Fruit fly (Drosophila melanogaster) whole organism, embryonic: Measurements from ENCODE around the gene Fdx1.

Experiments used
- Atf-2 ChIP-seq: fragments of 200-800 bp; sonication (Bioruptor generic); optimal IDR thresholded peaks from 2 replicates; lab custom pipeline; 2016; ENCODE audit warnings: missing biosample characterization, missing genetic modification characterization
- Atf6 ChIP-seq: fragments of 200-800 bp; sonication (Bioruptor generic); IDR thresholded peaks from 2 replicates; pipeline ENCODE4 v1.3.6; 2022; ENCODE audit warnings: missing biosample characterization, missing genetic modification characterization
- CG10147 ChIP-seq: fragments of 200-800 bp; sonication (Bioruptor generic); optimal IDR thresholded peaks from 2 replicates; lab custom pipeline; 2019; ENCODE audit warnings: missing biosample characterization, mild to moderate bottlenecking, missing genetic modification characterization, moderate library complexity
- CG10274 ChIP-seq: fragments of 200-800 bp; sonication (Bioruptor generic); optimal IDR thresholded peaks from 3 replicates; lab custom pipeline; 2017; ENCODE audit warnings: missing biosample characterization, mild to moderate bottlenecking, missing genetic modification characterization
- CG10321 ChIP-seq: fragments of 200-800 bp; sonication (Bioruptor generic); IDR thresholded peaks from 2 replicates; pipeline ENCODE4 v1.3.6; 2022; ENCODE audit warnings: missing biosample characterization, missing genetic modification characterization
- CG10431 ChIP-seq: fragments of 200-800 bp; sonication (Bioruptor generic); optimal IDR thresholded peaks from 3 replicates; lab custom pipeline; 2018; ENCODE audit warnings: missing biosample characterization, mild to moderate bottlenecking, missing genetic modification characterization
- CG11504 ChIP-seq: fragments of 200-800 bp; sonication (Bioruptor generic); optimal IDR thresholded peaks from 3 replicates; lab custom pipeline; 2019; ENCODE audit warnings: missing biosample characterization, mild to moderate bottlenecking, missing genetic modification characterization, moderate library complexity
- CG12219 ChIP-seq: fragments of 200-800 bp; sonication (Bioruptor generic); optimal IDR thresholded peaks from 3 replicates; lab custom pipeline; 2018; ENCODE audit warnings: missing biosample characterization, mild to moderate bottlenecking, missing genetic modification characterization
- CG12391 ChIP-seq: fragments of 200-800 bp; sonication (Bioruptor generic); optimal IDR thresholded peaks from 3 replicates; lab custom pipeline; 2018; ENCODE audit warnings: missing biosample characterization, mild to moderate bottlenecking, missing genetic modification characterization, moderate library complexity
- CG13624 ChIP-seq: fragments of 200-800 bp; sonication (Bioruptor generic); optimal IDR thresholded peaks from 2 replicates; lab custom pipeline; 2016; ENCODE audit warnings: missing biosample characterization, missing genetic modification characterization
- CG1647 ChIP-seq: fragments of 200-800 bp; sonication (Bioruptor generic); optimal IDR thresholded peaks from 3 replicates; lab custom pipeline; 2016; ENCODE audit warnings: missing biosample characterization, missing genetic modification characterization
- CG17361 ChIP-seq: fragments of 200-800 bp; sonication (Bioruptor generic); IDR thresholded peaks from 3 replicates; pipeline ENCODE4 v1.3.6; 2022; ENCODE audit warnings: missing biosample characterization, missing genetic modification characterization
- CG17612 ChIP-seq: fragments of 200-800 bp; sonication (Bioruptor generic); IDR thresholded peaks from 2 replicates; pipeline ENCODE4 v1.3.6; 2022; ENCODE audit warnings: missing biosample characterization, missing genetic modification characterization
- CG18262 ChIP-seq: fragments of 200-800 bp; optimal IDR thresholded peaks from 3 replicates; lab custom pipeline; 2019; ENCODE audit warnings: missing biosample characterization, mild to moderate bottlenecking, missing genetic modification characterization, moderate library complexity
- CG18599 ChIP-seq: fragments of 200-800 bp; sonication (Bioruptor generic); optimal IDR thresholded peaks from 3 replicates; lab custom pipeline; 2017; ENCODE audit warnings: missing biosample characterization, missing genetic modification characterization, mild to moderate bottlenecking, moderate library complexity, missing genetic modification reagents
- CG3407 ChIP-seq: fragments of 200-800 bp; sonication (Bioruptor generic); optimal IDR thresholded peaks from 2 replicates; lab custom pipeline; 2018; ENCODE audit warnings: missing biosample characterization, mild to moderate bottlenecking, missing genetic modification characterization
- CG42726 ChIP-seq: fragments of 200-800 bp; sonication (Bioruptor generic); IDR thresholded peaks from 2 replicates; pipeline ENCODE4 v1.3.6; 2022; ENCODE audit warnings: missing biosample characterization, missing genetic modification characterization; ENCODE audit not compliant: partially characterized antibody
- CG6689 ChIP-seq: fragments of 200-800 bp; sonication (Bioruptor generic); IDR thresholded peaks from 2 replicates; pipeline ENCODE4 v1.3.6; 2022; ENCODE audit warnings: missing biosample characterization, missing genetic modification characterization
- CG7357 ChIP-seq: fragments of 200-800 bp; sonication (Bioruptor generic); IDR thresholded peaks from 3 replicates; pipeline ENCODE4 v1.3.6; 2022; ENCODE audit warnings: missing biosample characterization, missing genetic modification characterization
- CG7556 ChIP-seq: fragments of 200-800 bp; sonication (Bioruptor generic); optimal IDR thresholded peaks from 2 replicates; lab custom pipeline; 2017; ENCODE audit warnings: missing biosample characterization, mild to moderate bottlenecking, missing genetic modification characterization
- CG9876 ChIP-seq: fragments of 200-800 bp; sonication (Bioruptor generic); optimal IDR thresholded peaks from 2 replicates; lab custom pipeline; 2016; ENCODE audit warnings: missing biosample characterization, missing genetic modification characterization
- D19A ChIP-seq: fragments of 200-800 bp; optimal IDR thresholded peaks from 3 replicates; lab custom pipeline; 2019; ENCODE audit warnings: missing biosample characterization, mild to moderate bottlenecking, missing genetic modification characterization, moderate library complexity
- ERR ChIP-seq: fragments of 200-800 bp; sonication (Bioruptor generic); optimal IDR thresholded peaks from 2 replicates; lab custom pipeline; 2016; ENCODE audit warnings: missing biosample characterization, missing genetic modification characterization
- Fer2 ChIP-seq: fragments of 200-800 bp; sonication (Bioruptor generic); optimal IDR thresholded peaks from 2 replicates; lab custom pipeline; 2018; ENCODE audit warnings: missing biosample characterization, mild to moderate bottlenecking, missing genetic modification characterization, moderate library complexity
- NC2β ChIP-seq: fragments of 200-800 bp; sonication (Bioruptor generic); optimal IDR thresholded peaks from 2 replicates; lab custom pipeline; 2016; ENCODE audit warnings: missing biosample characterization, missing genetic modification characterization
- Oaz ChIP-seq: fragments of 200-800 bp; sonication (Bioruptor generic); IDR thresholded peaks from 2 replicates; pipeline ENCODE4 v1.3.6; 2022; ENCODE audit warnings: missing biosample characterization, missing genetic modification characterization
- Ptx1 ChIP-seq: fragments of 200-800 bp; sonication (Bioruptor generic); IDR thresholded peaks from 2 replicates; pipeline ENCODE4 v1.3.6; 2022; ENCODE audit warnings: missing biosample characterization, missing genetic modification characterization
- aop ChIP-seq: fragments of 200-800 bp; sonication (Bioruptor generic); IDR thresholded peaks from 2 replicates; pipeline ENCODE4 v1.3.6; 2022; ENCODE audit warnings: missing biosample characterization, missing genetic modification characterization
- ash1 ChIP-seq: fragments of 200-800 bp; sonication (Bioruptor generic); optimal IDR thresholded peaks from 2 replicates; lab custom pipeline; 2018; ENCODE audit warnings: missing biosample characterization, mild to moderate bottlenecking, missing genetic modification characterization
- bbx ChIP-seq: fragments of 200-800 bp; sonication (Bioruptor generic); IDR thresholded peaks from 2 replicates; pipeline ENCODE4 v1.3.6; 2022; ENCODE audit warnings: missing biosample characterization, missing genetic modification characterization; ENCODE audit not compliant: partially characterized antibody
- bowl ChIP-seq: fragments of 200-800 bp; sonication (Bioruptor generic); IDR thresholded peaks from 2 replicates; pipeline ENCODE4 v1.3.6; 2022; ENCODE audit warnings: missing biosample characterization, missing genetic modification characterization
- cad ChIP-seq: fragments of >200 bp; optimal IDR thresholded peaks from 2 replicates; lab custom pipeline; 2017; ENCODE audit warnings: missing biosample characterization, missing genetic modification characterization
- corto ChIP-seq: fragments of 200-800 bp; sonication (Bioruptor generic); optimal IDR thresholded peaks from 2 replicates; lab custom pipeline; 2016; ENCODE audit warnings: missing biosample characterization, mild to moderate bottlenecking, missing genetic modification characterization, moderate library complexity
- croc ChIP-seq: fragments of 200-800 bp; sonication (Bioruptor generic); conservative IDR thresholded peaks from 3 replicates; pipeline ENCODE4 v1.3.6; 2022; ENCODE audit warnings: missing biosample characterization, missing genetic modification characterization
- crp ChIP-seq, 2 experiments: fragments of 200-800 bp; sonication (Bioruptor generic); optimal IDR thresholded peaks; 2 replicates in 1 of 2; 3 replicates in 1 of 2; lab custom pipeline; 2017; ENCODE audit warnings: missing biosample characterization in 2 of 2, missing genetic modification characterization in 2 of 2, mild to moderate bottlenecking in 1 of 2, moderate library complexity in 1 of 2
- dati ChIP-seq: fragments of 200-800 bp; sonication (Bioruptor generic); IDR thresholded peaks from 2 replicates; pipeline ENCODE4 v1.3.6; 2022; ENCODE audit warnings: missing biosample characterization, missing genetic modification characterization
- ewg ChIP-seq: fragments of 200-800 bp; sonication (Bioruptor generic); optimal IDR thresholded peaks from 3 replicates; lab custom pipeline; 2017; ENCODE audit warnings: mild to moderate bottlenecking, missing biosample characterization, missing genetic modification reagents, missing genetic modification characterization
- eyg ChIP-seq: fragments of 200-800 bp; sonication (Bioruptor generic); optimal IDR thresholded peaks from 3 replicates; lab custom pipeline; 2016; ENCODE audit warnings: missing biosample characterization, missing genetic modification characterization
- grn ChIP-seq: fragments of 200-800 bp; sonication (Bioruptor generic); optimal IDR thresholded peaks from 3 replicates; lab custom pipeline; 2017; ENCODE audit warnings: missing biosample characterization, missing genetic modification characterization
- gsb ChIP-seq: fragments of 200-800 bp; sonication (Bioruptor generic); IDR thresholded peaks from 2 replicates; pipeline ENCODE4 v1.3.6; 2022; ENCODE audit warnings: missing biosample characterization, missing genetic modification characterization
- gt ChIP-seq: fragments of 200-800 bp; sonication (Bioruptor generic); IDR thresholded peaks from 2 replicates; pipeline ENCODE4 v1.3.6; 2022; ENCODE audit warnings: missing biosample characterization, missing genetic modification characterization
- her ChIP-seq: fragments of 200-800 bp; sonication (Bioruptor generic); optimal IDR thresholded peaks from 2 replicates; lab custom pipeline; 2016; ENCODE audit warnings: missing biosample characterization, missing genetic modification characterization
- kay ChIP-seq: fragments of 200-800 bp; sonication (Bioruptor generic); optimal IDR thresholded peaks from 2 replicates; lab custom pipeline; 2016; ENCODE audit warnings: missing biosample characterization, missing genetic modification characterization
- prd ChIP-seq, 3 experiments: fragments of >200 bp in 2 of 3; fragments of 200-800 bp in 1 of 3; sonication (Bioruptor generic) in 1 of 3; optimal IDR thresholded peaks in 2 of 3; IDR thresholded peaks in 1 of 3; 2 replicates in 2 of 3; 3 replicates in 1 of 3; pipeline versions ENCODE4 v1.3.6 to Lab custom; 2017 to 2022; ENCODE audit warnings: missing biosample characterization in 1 of 3, missing genetic modification characterization in 1 of 3
- psq ChIP-seq: fragments of 200-800 bp; sonication (Bioruptor generic); optimal IDR thresholded peaks from 2 replicates; lab custom pipeline; 2017; ENCODE audit warnings: missing biosample characterization, missing genetic modification characterization
- ro ChIP-seq: fragments of 200-800 bp; sonication (Bioruptor generic); IDR thresholded peaks from 2 replicates; pipeline ENCODE4 v1.3.6; 2022; ENCODE audit warnings: missing biosample characterization, missing genetic modification characterization
- ssp ChIP-seq: fragments of 200-800 bp; sonication (Bioruptor generic); IDR thresholded peaks from 2 replicates; pipeline ENCODE4 v1.3.6; 2022; ENCODE audit warnings: missing biosample characterization, missing genetic modification characterization
- toy ChIP-seq: fragments of 200-800 bp; sonication (Bioruptor generic); IDR thresholded peaks from 2 replicates; pipeline ENCODE4 v1.3.6; 2022; ENCODE audit warnings: missing biosample characterization, missing genetic modification characterization

Gene Fdx1

dm6 chr3L:9399855-9400254 is 28.8 kb upstream of the Fdx1 start:
- TF ChIP-seq CG10274 (GFP tag; lab: Kevin White, UChicago) (no peak), bbx (0 out of 2 replicates have a peak, but pooled peaks have one; percentile 9), Atf6 (GFP tag; lab: Robert Waterston, UW) (0 out of 2 replicates have a peak, but pooled peaks have one; percentile 30)

- no peak for TF ChIP-seq gt (GFP tag; lab: Robert Waterston, UW)
- TF ChIP-seq CG7556 = no peak
- TF ChIP-seq gsb (GFP tag; lab: Robert Waterston, UW) = no peak
- no peak for TF ChIP-seq CG9876 (GFP tag; lab: Kevin White, UChicago)
- no peak for TF ChIP-seq CG11504
- TF ChIP-seq Atf-2 (GFP tag; lab: Kevin White, UChicago) = no peak
- no peak for TF ChIP-seq CG10431 (GFP tag; lab: Kevin White, UChicago)
- TF ChIP-seq CG17612 (GFP tag; lab: Robert Waterston, UW) = no peak
- TF ChIP-seq CG6689 (GFP tag; lab: Robert Waterston, UW) = 0 out of 2 replicates have a peak, but pooled peaks have one; percentile 18
- TF ChIP-seq bowl (GFP tag; lab: Robert Waterston, UW) = no peak
- TF ChIP-seq her (GFP tag; lab: Kevin White, UChicago) = no peak
- TF ChIP-seq psq (GFP tag; lab: Kevin White, UChicago) = no peak
- no peak for TF ChIP-seq eyg (GFP tag; lab: Kevin White, UChicago)
- TF ChIP-seq NC2β (GFP tag; lab: Kevin White, UChicago) = peak; percentile 5
- TF ChIP-seq dati (GFP tag; lab: Robert Waterston, UW) = no peak
- TF ChIP-seq croc = no peak
- TF ChIP-seq Oaz (GFP tag; lab: Robert Waterston, UW) = no peak
- TF ChIP-seq CG18599 (GFP tag; lab: Kevin White, UChicago) = no peak
- TF ChIP-seq corto (GFP tag; lab: Kevin White, UChicago) = peak; percentile 32
- TF ChIP-seq ro = no peak
- no peak for TF ChIP-seq Fer2 (tag; lab: Kevin White, UChicago)
- peak; percentile 24 for TF ChIP-seq CG10147 (GFP tag; lab: Kevin White, UChicago)
- TF ChIP-seq CG42726 (GFP tag; lab: Robert Waterston, UW) = no peak
- peak; percentile 26 for TF ChIP-seq grn (GFP tag; lab: Kevin White, UChicago)
- TF ChIP-seq ssp (GFP tag; lab: Robert Waterston, UW) = no peak
- TF ChIP-seq crp (GFP tag; optimal IDR thresholded peaks at IDR 0.05; lab: Kevin White, UChicago) = peak in 1 of 2 experiments; percentile 4
- peak; percentile 3 for TF ChIP-seq ewg (GFP tag; lab: Kevin White, UChicago)
- TF ChIP-seq CG17361 = peak; percentile 39; the same call in 1 of the 3 replicates
- TF ChIP-seq CG13624 (GFP tag; lab: Kevin White, UChicago) = no peak
- no peak for TF ChIP-seq cad (GFP tag; lab: Kevin White, UChicago)
- no peak for TF ChIP-seq CG12219 (GFP tag; lab: Kevin White, UChicago)
- no peak for TF ChIP-seq Ptx1 (GFP tag; lab: Robert Waterston, UW)
- TF ChIP-seq prd (optimal IDR thresholded peaks at IDR 0.05; lab: Kevin White, UChicago) = no peak
- TF ChIP-seq prd (GFP tag; IDR thresholded peaks at IDR 0.05; lab: Robert Waterston, UW) = no peak
- TF ChIP-seq CG7357 = no peak
- TF ChIP-seq CG10321 = no peak
- TF ChIP-seq ERR (GFP tag; lab: Kevin White, UChicago) = no peak
- no peak for TF ChIP-seq kay (GFP tag; lab: Kevin White, UChicago)
- no peak for TF ChIP-seq CG1647
- no peak for TF ChIP-seq D19A
- TF ChIP-seq CG18262 = no peak
- TF ChIP-seq ash1 = no peak
- peak; percentile 84 for TF ChIP-seq CG12391 (tag; lab: Kevin White, UChicago)
- no peak for TF ChIP-seq toy (GFP tag; lab: Robert Waterston, UW)
- no peak for TF ChIP-seq aop (GFP tag; lab: Robert Waterston, UW)
- no peak for TF ChIP-seq CG3407 (GFP tag; lab: Kevin White, UChicago)
These were observed 28.1 kb upstream of the Fdx1 start, which contains the start of gene CG4080 for dm6 chr3L:9399013-9399750. CG4080 (minus strand) TSS chr3L:9399227.
